Worm (Caenorhabditis elegans) whole organism, mixed stage, embryonic: ENCODE data around the gene R08D7.5.

ENCODE experiments used
- M03D4.4 ChIP-seq: sonication (generic microtip); optimal IDR thresholded peaks from 2 replicates; lab custom pipeline; 2017; ENCODE audit warnings: mild to moderate bottlenecking, missing genetic modification characterization, missing compliant biosample characterization
- bed-3 ChIP-seq: fragments of 200-800 bp; sonication (Bioruptor generic); optimal IDR thresholded peaks from 3 replicates; lab custom pipeline; 2018; ENCODE audit warnings: mild to moderate bottlenecking, missing genetic modification characterization, moderate library complexity, missing compliant biosample characterization
- blmp-1 ChIP-seq: fragments of 150-350 bp; optimal IDR thresholded peaks from 2 replicates; lab custom pipeline; 2014; ENCODE audit warnings: missing biosample characterization, missing genetic modification characterization
- ceh-39 ChIP-seq: fragments of 150-350 bp; optimal IDR thresholded peaks from 2 replicates; lab custom pipeline; 2014; ENCODE audit warnings: missing biosample characterization, missing genetic modification characterization
- ceh-83 ChIP-seq: fragments of 200-800 bp; sonication (Bioruptor generic); optimal IDR thresholded peaks from 2 replicates; lab custom pipeline; 2018; ENCODE audit warnings: mild to moderate bottlenecking, missing genetic modification characterization, missing compliant biosample characterization
- ces-1 ChIP-seq: fragments of 150-350 bp; optimal IDR thresholded peaks from 2 replicates; lab custom pipeline; 2014; ENCODE audit warnings: missing biosample characterization, missing genetic modification reagents, missing genetic modification characterization
- cnd-1 ChIP-seq: fragments of 200-800 bp; sonication (Bioruptor generic); optimal IDR thresholded peaks from 2 replicates; lab custom pipeline; 2018; ENCODE audit warnings: mild to moderate bottlenecking, missing genetic modification characterization, missing compliant biosample characterization
- drap-1 ChIP-seq: fragments of 200-800 bp; sonication (Bioruptor generic); optimal IDR thresholded peaks from 3 replicates; lab custom pipeline; 2018; ENCODE audit warnings: mild to moderate bottlenecking, missing genetic modification characterization, missing compliant biosample characterization
- flh-1 ChIP-seq: fragments of 200-800 bp; sonication (Bioruptor generic); optimal IDR thresholded peaks from 2 replicates; lab custom pipeline; 2018; ENCODE audit warnings: mild to moderate bottlenecking, missing genetic modification characterization, moderate library complexity, missing compliant biosample characterization
- ham-2 ChIP-seq: fragments of 200-800 bp; sonication (Bioruptor generic); optimal IDR thresholded peaks from 2 replicates; lab custom pipeline; 2018; ENCODE audit warnings: mild to moderate bottlenecking, missing genetic modification characterization, missing compliant biosample characterization
- hlh-1 ChIP-seq: fragments of 150-350 bp; optimal IDR thresholded peaks from 2 replicates; lab custom pipeline; 2014; ENCODE audit warnings: missing biosample characterization, missing genetic modification reagents, missing genetic modification characterization
- lin-13 ChIP-seq: fragments of 150-350 bp; optimal IDR thresholded peaks from 2 replicates; lab custom pipeline; 2014; ENCODE audit warnings: missing biosample characterization, missing genetic modification characterization
- lin-32 ChIP-seq: fragments of 200-800 bp; sonication (Bioruptor generic); optimal IDR thresholded peaks from 2 replicates; lab custom pipeline; 2018; ENCODE audit warnings: mild to moderate bottlenecking, missing genetic modification characterization, missing compliant biosample characterization
- lsy-2 ChIP-seq: fragments of 150-350 bp; optimal IDR thresholded peaks from 2 replicates; lab custom pipeline; 2014; ENCODE audit warnings: missing biosample characterization, missing genetic modification characterization
- mab-5 ChIP-seq: fragments of 150-350 bp; optimal IDR thresholded peaks from 2 replicates; lab custom pipeline; 2014; ENCODE audit warnings: missing biosample characterization, missing genetic modification characterization
- mep-1 ChIP-seq: fragments of 150-350 bp; optimal IDR thresholded peaks from 2 replicates; lab custom pipeline; 2017; ENCODE audit warnings: missing biosample characterization, missing genetic modification reagents, missing genetic modification characterization, inconsistent platforms
- nhr-2 ChIP-seq: fragments of 150-350 bp; optimal IDR thresholded peaks from 2 replicates; lab custom pipeline; 2014; ENCODE audit warnings: missing biosample characterization, missing genetic modification characterization
- nhr-237 ChIP-seq: fragments of 150-350 bp; optimal IDR thresholded peaks from 2 replicates; lab custom pipeline; 2014; ENCODE audit warnings: missing biosample characterization, missing genetic modification characterization
- nhr-28 ChIP-seq: fragments of 150-350 bp; optimal IDR thresholded peaks from 2 replicates; lab custom pipeline; 2014; ENCODE audit warnings: missing biosample characterization, missing genetic modification characterization
- nhr-76 ChIP-seq: sonication (generic microtip); optimal IDR thresholded peaks from 2 replicates; lab custom pipeline; 2017; ENCODE audit warnings: missing biosample characterization, missing genetic modification characterization
- pha-4 ChIP-seq: fragments of 150-350 bp; optimal IDR thresholded peaks from 2 replicates; lab custom pipeline; 2018; ENCODE audit warnings: missing biosample characterization, missing genetic modification reagents, missing genetic modification characterization
- sem-2 ChIP-seq: fragments of 200-800 bp; sonication (Bioruptor generic); optimal IDR thresholded peaks from 2 replicates; lab custom pipeline; 2018; ENCODE audit warnings: mild to moderate bottlenecking, missing genetic modification characterization, missing compliant biosample characterization
- snpc-4 ChIP-seq: fragments of 150-350 bp; optimal IDR thresholded peaks from 2 replicates; lab custom pipeline; 2014; ENCODE audit warnings: missing biosample characterization, missing genetic modification characterization
- sptf-1 ChIP-seq: sonication (generic microtip); optimal IDR thresholded peaks from 2 replicates; lab custom pipeline; 2017; ENCODE audit warnings: mild to moderate bottlenecking, missing genetic modification characterization, moderate library complexity, missing compliant biosample characterization
- unc-120 ChIP-seq: sonication (generic microtip); optimal IDR thresholded peaks from 2 replicates; lab custom pipeline; 2017; ENCODE audit warnings: missing genetic modification characterization, missing compliant biosample characterization; ENCODE audit not compliant: poor library complexity, severe bottlenecking
- unc-62 ChIP-seq: fragments of 150-350 bp; optimal IDR thresholded peaks from 2 replicates; lab custom pipeline; 2014; ENCODE audit warnings: missing biosample characterization, missing genetic modification reagents, missing genetic modification characterization
- zip-8 ChIP-seq: fragments of 150-350 bp; optimal IDR thresholded peaks from 2 replicates; lab custom pipeline; 2014; ENCODE audit warnings: missing biosample characterization, missing genetic modification characterization
- ztf-11 ChIP-seq: fragments of 150-350 bp; optimal IDR thresholded peaks from 2 replicates; lab custom pipeline; 2014; ENCODE audit warnings: missing biosample characterization, missing genetic modification characterization

Gene R08D7.5

ce11 chrIII:8973163-8973562, 763 bp upstream of the R08D7.5 start:
- TF ChIP-seq ces-1 (GFP tag; lab: Kevin White, UChicago) (peak; percentile 28), bed-3 (GFP tag; lab: Kevin White, UChicago) (no peak), ceh-83 (GFP tag; lab: Kevin White, UChicago) (no peak), sptf-1 (tag; lab: Kevin White, UChicago) (no peak)

- TF ChIP-seq mep-1 (tag; lab: Kevin White, UChicago) (no peak), hlh-1 (tag; lab: Kevin White, UChicago) (no peak), unc-62 (GFP tag; lab: Kevin White, UChicago) (no peak), flh-1 (GFP tag; lab: Kevin White, UChicago) (no peak), sptf-1 (tag; lab: Kevin White, UChicago) (no peak), nhr-28 (no peak), pha-4 (no peak), ceh-39 (tag; lab: Kevin White, UChicago) (no peak), mab-5 (tag; lab: Kevin White, UChicago) (no peak), snpc-4 (tag; lab: Kevin White, UChicago) (no peak), lin-32 (GFP tag; lab: Kevin White, UChicago) (no peak), nhr-76 (no peak)
Measured at ce11 chrIII:8974835-8975234, 909 bp downstream of the R08D7.5 start.

DNA sequence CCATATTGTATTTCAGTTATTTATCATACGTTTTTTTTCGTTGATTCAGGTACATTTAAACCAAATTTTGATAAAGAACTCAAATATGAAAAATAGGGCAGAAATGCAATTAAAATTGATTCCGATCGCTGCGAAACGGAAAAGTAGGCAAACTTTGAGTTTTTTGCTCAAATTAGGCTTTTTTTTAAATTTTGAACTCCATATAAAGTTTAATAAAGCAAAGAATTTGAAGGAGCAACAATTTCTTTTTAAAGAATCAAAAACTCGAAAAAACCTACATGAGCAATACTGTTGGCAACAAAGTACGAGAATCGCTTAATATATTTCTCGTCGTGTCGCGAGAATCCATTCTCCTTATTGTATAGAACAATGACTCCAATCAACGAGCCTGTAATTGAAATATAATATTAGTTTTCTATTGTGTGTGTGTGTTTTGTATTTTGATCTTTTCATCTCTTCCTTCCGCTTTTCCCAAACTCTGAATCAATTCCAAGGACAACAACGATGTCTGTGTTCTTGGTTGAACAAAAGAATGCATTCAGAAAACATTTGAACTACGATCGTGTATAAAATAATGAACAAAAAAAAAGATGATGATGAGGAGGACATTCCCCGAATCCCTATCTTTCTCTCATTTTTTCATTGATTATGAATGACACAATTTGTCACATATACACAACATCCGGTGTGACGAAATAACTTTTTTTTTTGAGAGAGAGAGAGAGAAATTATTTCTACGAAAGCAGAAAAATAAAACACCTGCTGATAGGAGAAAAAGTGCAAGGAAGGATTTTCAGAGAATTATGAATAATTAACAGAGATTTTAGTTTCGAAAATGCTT, 4.8 kb downstream of the R08D7.5 start:
- TF ChIP-seq ztf-11 (tag; lab: Kevin White, UChicago) (no peak), sptf-1 (tag; lab: Kevin White, UChicago) (no peak), lin-32 (GFP tag; lab: Kevin White, UChicago) (no peak), nhr-76 (no peak), sem-2 (GFP tag; lab: Kevin White, UChicago) (no peak), lsy-2 (no peak), lin-13 (tag; lab: Kevin White, UChicago) (no peak), ceh-83 (GFP tag; lab: Kevin White, UChicago) (no peak), nhr-2 (tag; lab: Kevin White, UChicago) (no peak), hlh-1 (tag; lab: Kevin White, UChicago) (no peak), mab-5 (tag; lab: Kevin White, UChicago) (no peak), M03D4.4 (tag; lab: Kevin White, UChicago) (no peak), nhr-237 (tag; lab: Kevin White, UChicago) (no peak)

ce11 chrIII:8980892-8981291, 7.0 kb downstream of the R08D7.5 start:
- TF ChIP-seq bed-3 (GFP tag; lab: Kevin White, UChicago): no peak
- no peak for TF ChIP-seq zip-8 (tag; lab: Kevin White, UChicago)
- no peak for TF ChIP-seq lin-32 (GFP tag; lab: Kevin White, UChicago)
- no peak for TF ChIP-seq pha-4
- no peak for TF ChIP-seq drap-1 (GFP tag; lab: Kevin White, UChicago)
- no peak for TF ChIP-seq lsy-2
- no peak for TF ChIP-seq M03D4.4 (tag; lab: Kevin White, UChicago)
- no peak for TF ChIP-seq snpc-4 (tag; lab: Kevin White, UChicago)
- TF ChIP-seq cnd-1: no peak
- TF ChIP-seq nhr-76: no peak
- no peak for TF ChIP-seq ztf-11 (tag; lab: Kevin White, UChicago)
- TF ChIP-seq hlh-1 (tag; lab: Kevin White, UChicago): no peak
- no peak for TF ChIP-seq unc-120 (tag; lab: Kevin White, UChicago)
- no peak for TF ChIP-seq nhr-2 (tag; lab: Kevin White, UChicago)
- no peak for TF ChIP-seq unc-62 (GFP tag; lab: Kevin White, UChicago)

DNA sequence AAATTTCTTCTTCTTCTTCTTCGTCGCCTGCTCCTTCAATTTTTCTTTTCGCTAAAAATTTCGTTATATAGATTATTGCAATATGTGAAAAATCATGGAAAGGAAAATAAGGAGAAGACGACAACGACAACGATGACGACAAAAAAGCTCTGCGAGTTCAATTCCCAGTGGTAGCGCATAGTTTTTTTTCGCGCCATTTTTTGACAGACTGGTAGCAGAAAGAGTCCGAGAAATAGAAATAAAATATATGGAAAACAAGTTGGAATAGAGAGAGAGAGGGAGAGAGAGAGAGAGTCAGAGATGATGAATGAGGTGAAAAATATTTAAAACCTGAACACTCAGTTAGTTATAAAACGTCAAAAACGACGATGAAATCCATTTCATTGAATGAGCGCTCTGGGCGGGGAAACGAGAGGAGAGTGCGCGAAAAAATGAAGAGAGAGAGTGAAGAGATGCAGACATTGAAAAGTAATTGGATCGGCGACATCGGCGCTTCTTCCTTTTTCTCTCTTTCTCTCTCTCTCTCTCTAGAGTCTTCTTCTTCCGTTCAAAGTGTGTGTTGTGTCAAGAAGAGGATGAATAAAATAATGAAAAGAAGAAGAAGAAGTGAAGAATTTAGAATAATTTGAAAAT, 8.0 kb downstream of the R08D7.5 start, which contains the start of gene pde-2:
Gene pde-2 (minus strand): TSS at position 51 of the 633 bp plus-strand sequence.
- TF ChIP-seq ham-2 (GFP tag; lab: Kevin White, UChicago) (no peak), pha-4 (no peak), drap-1 (GFP tag; lab: Kevin White, UChicago) (no peak), ces-1 (GFP tag; lab: Kevin White, UChicago) (peak; percentile 97), mab-5 (tag; lab: Kevin White, UChicago) (no peak), unc-120 (tag; lab: Kevin White, UChicago) (no peak), zip-8 (tag; lab: Kevin White, UChicago) (no peak), lsy-2 (peak; percentile 29), blmp-1 (tag; lab: Kevin White, UChicago) (no peak)
